Fruit fly (Drosophila melanogaster) whole organism, prepupa: ENCODE measurements around the gene tipE.

Experiments
- CG11294 ChIP-seq: fragments of 200-800 bp; sonication (Bioruptor generic); IDR thresholded peaks from 2 replicates; pipeline ENCODE4 v1.3.6; 2022; ENCODE audit warnings: missing biosample characterization, missing genetic modification characterization
- CG11902 ChIP-seq: fragments of 200-800 bp; sonication (Bioruptor generic); optimal IDR thresholded peaks from 3 replicates; lab custom pipeline; 2016; ENCODE audit warnings: missing biosample characterization, missing genetic modification characterization
- CG1621 ChIP-seq: fragments of 200-800 bp; sonication (Bioruptor generic); optimal IDR thresholded peaks from 3 replicates; lab custom pipeline; 2018; ENCODE audit warnings: missing biosample characterization, mild to moderate bottlenecking, missing genetic modification characterization
- CG16779 ChIP-seq: fragments of 200-800 bp; sonication (Bioruptor generic); optimal IDR thresholded peaks from 3 replicates; lab custom pipeline; 2017; ENCODE audit warnings: missing biosample characterization, mild to moderate bottlenecking, missing genetic modification characterization
- CG7368 ChIP-seq: fragments of 200-800 bp; sonication (Bioruptor generic); optimal IDR thresholded peaks from 3 replicates; lab custom pipeline; 2016; ENCODE audit warnings: missing biosample characterization, missing genetic modification characterization
- CG9139 ChIP-seq: fragments of 200-800 bp; sonication (Bioruptor generic); optimal IDR thresholded peaks from 3 replicates; lab custom pipeline; 2017; ENCODE audit warnings: missing biosample characterization, mild to moderate bottlenecking, missing genetic modification characterization
- Ets21C ChIP-seq: fragments of 200-800 bp; sonication (Bioruptor generic); optimal IDR thresholded peaks from 3 replicates; lab custom pipeline; 2016; ENCODE audit warnings: missing biosample characterization, missing genetic modification characterization
- Hr4 ChIP-seq: fragments of 200-800 bp; sonication (Bioruptor generic); optimal IDR thresholded peaks from 3 replicates; lab custom pipeline; 2016; ENCODE audit warnings: missing biosample characterization, missing genetic modification characterization
- eg ChIP-seq: fragments of 200-800 bp; sonication (Bioruptor generic); IDR thresholded peaks from 3 replicates; pipeline ENCODE4 v1.3.6; 2022; ENCODE audit warnings: missing biosample characterization, missing genetic modification characterization
- pdm3 ChIP-seq: fragments of 200-800 bp; sonication (Bioruptor generic); optimal IDR thresholded peaks from 3 replicates; lab custom pipeline; 2016; ENCODE audit warnings: missing biosample characterization, missing genetic modification characterization

DNA sequence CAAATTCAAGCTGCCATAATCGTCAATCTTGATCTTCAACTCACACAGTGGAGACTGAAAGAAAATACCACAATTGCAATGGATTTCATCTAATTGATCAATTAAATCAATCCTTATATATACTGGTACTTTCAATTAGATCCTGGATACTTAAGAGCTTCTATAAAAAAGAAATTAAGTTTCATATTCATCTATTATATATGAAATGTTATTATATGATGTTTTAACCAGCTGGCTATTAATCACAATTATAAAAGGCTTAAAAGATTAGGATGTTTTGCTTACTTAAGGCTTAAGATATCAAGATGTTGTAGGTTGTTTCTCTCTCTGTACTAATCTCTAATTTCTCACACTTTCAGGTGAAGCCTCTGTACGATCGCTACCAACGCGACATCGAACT is 16.6 kb downstream of the tipE start:
- no peak for TF ChIP-seq Ets21C (GFP tag; lab: Kevin White, UChicago)
- TF ChIP-seq CG9139 (GFP tag; lab: Kevin White, UChicago), result no peak
- TF ChIP-seq eg (GFP tag; lab: Robert Waterston, UW), result no peak
- TF ChIP-seq CG11294 (GFP tag; lab: Robert Waterston, UW), result no peak
- no peak for TF ChIP-seq CG16779 (tag; lab: Kevin White, UChicago)
- peak; percentile 51 for TF ChIP-seq Hr4
- TF ChIP-seq CG1621 (tag; lab: Kevin White, UChicago), result no peak
- TF ChIP-seq CG7368 (GFP tag; lab: Kevin White, UChicago), result no peak
- no peak for TF ChIP-seq pdm3 (GFP tag; lab: Kevin White, UChicago)
- TF ChIP-seq CG11902 (GFP tag; lab: Kevin White, UChicago), result no peak
